Worm (Caenorhabditis elegans): Measurements from ENCODE around the gene T28D9.11.

Gene T28D9.11

ce11 chrII:6496496-6496895 lies 4.7 kb upstream of the T28D9.11 start:
- TF ChIP-seq tlp-1 (tag; optimal IDR thresholded peaks at IDR 0.05) (no peak), unc-86 (tag; optimal IDR thresholded peaks at IDR 0.05) (no peak), nhr-12 (tag; optimal IDR thresholded peaks at IDR 0.05) (no peak), rnt-1 (tag; optimal IDR thresholded peaks at IDR 0.05) (no peak), ceh-82 (tag; optimal IDR thresholded peaks at IDR 0.05) (no peak), skn-1 (tag; optimal IDR thresholded peaks at IDR 0.05) (no peak), tbx-2 (tag; optimal IDR thresholded peaks at IDR 0.05) (no peak), hlh-4 (tag; optimal IDR thresholded peaks at IDR 0.05) (no peak), egl-13 (tag; optimal IDR thresholded peaks at IDR 0.05) (no peak), elt-3 (tag; optimal IDR thresholded peaks at IDR 0.05) (no peak), nhr-20 (tag; optimal IDR thresholded peaks at IDR 0.05) (no peak), xbp-1 (tag; optimal IDR thresholded peaks at IDR 0.05) (no peak)

ce11 chrII:6493709-6494326 lies 2.0 kb upstream of the T28D9.11 start:
- TF ChIP-seq ztf-4 (tag; optimal IDR thresholded peaks at IDR 0.05) (peak; percentile 14), mdl-1 (tag; optimal IDR thresholded peaks at IDR 0.05) (no peak), xbp-1 (tag; optimal IDR thresholded peaks at IDR 0.05) (no peak), ets-5 (GFP tag; IDR thresholded peaks at IDR 0.05) (no peak), mef-2 (tag; optimal IDR thresholded peaks at IDR 0.05) (no peak), dpl-1 (GFP tag; optimal IDR thresholded peaks at IDR 0.05) (no peak), elt-3 (tag; optimal IDR thresholded peaks at IDR 0.05) (no peak), alr-1 (tag; optimal IDR thresholded peaks at IDR 0.05; ENCODE audit: borderline replicate concordance) (no peak), blmp-1 (tag; optimal IDR thresholded peaks at IDR 0.05) (peak; percentile 2)

ce11 chrII:6493139-6493538 lies 1.3 kb upstream of the T28D9.11 start:
- TF ChIP-seq unc-30 (tag; optimal IDR thresholded peaks at IDR 0.05): no peak
- TF ChIP-seq lin-15B (tag; optimal IDR thresholded peaks at IDR 0.05): no peak
- TF ChIP-seq lin-35 (GFP tag; optimal IDR thresholded peaks at IDR 0.05): no peak
- TF ChIP-seq nhr-77 (tag; optimal IDR thresholded peaks at IDR 0.05): no peak
- TF ChIP-seq fos-1 (tag; optimal IDR thresholded peaks at IDR 0.05): no peak
- no peak for TF ChIP-seq ztf-4 (tag; optimal IDR thresholded peaks at IDR 0.05)
- no peak for TF ChIP-seq zag-1 (tag; optimal IDR thresholded peaks at IDR 0.05)
- no peak for TF ChIP-seq pax-3 (tag; optimal IDR thresholded peaks at IDR 0.05)
- TF ChIP-seq ceh-90 (tag; optimal IDR thresholded peaks at IDR 0.05): no peak
- TF ChIP-seq ces-1 (GFP tag; optimal IDR thresholded peaks at IDR 0.05): no peak
- no peak for TF ChIP-seq dpl-1 (GFP tag; optimal IDR thresholded peaks at IDR 0.05)
- no peak for TF ChIP-seq mep-1 (tag; optimal IDR thresholded peaks at IDR 0.05)
- no peak for TF ChIP-seq fkh-4 (tag; optimal IDR thresholded peaks at IDR 0.05; ENCODE audit: borderline replicate concordance)
- TF ChIP-seq dsc-1 (tag; optimal IDR thresholded peaks at IDR 0.05): no peak
- no peak for TF ChIP-seq tbx-2 (tag; optimal IDR thresholded peaks at IDR 0.05)
- no peak for TF ChIP-seq aha-1 (tag; optimal IDR thresholded peaks at IDR 0.05)

- TF ChIP-seq nhr-76 (tag; optimal IDR thresholded peaks at IDR 0.05) (no peak), ztf-11 (tag; optimal IDR thresholded peaks at IDR 0.05) (no peak), dsc-1 (tag; optimal IDR thresholded peaks at IDR 0.05) (no peak), elt-3 (tag; optimal IDR thresholded peaks at IDR 0.05) (no peak), sox-4 (tag; optimal IDR thresholded peaks at IDR 0.05) (no peak)
These were observed 606 bp downstream of the T28D9.11 start for ce11 chrII:6491187-6491586.

ce11 chrII:6489711-6490184 lies 2.0 kb downstream of the T28D9.11 start, which contains the start of the genes snr-3 and rsp-5:
Gene snr-3, minus strand, starts transcription at chrII:6489761.
Gene rsp-5, plus strand, starts transcription at chrII:6490165.
- TF ChIP-seq elt-3 (tag; optimal IDR thresholded peaks at IDR 0.05): peak in 2 of 6 experiments; percentile 43 to 61
- peak; percentile 74 for TF ChIP-seq nhr-19 (GFP tag; conservative IDR thresholded peaks at IDR 0.05)
- TF ChIP-seq nhr-12 (tag; optimal IDR thresholded peaks at IDR 0.05): no peak
- no peak for TF ChIP-seq fkh-4 (tag; optimal IDR thresholded peaks at IDR 0.05; ENCODE audit: borderline replicate concordance)
- peak in 1 of 2 experiments; percentile 32 for TF ChIP-seq ztf-11 (tag; optimal IDR thresholded peaks at IDR 0.05)
- TF ChIP-seq unc-86 (tag; optimal IDR thresholded peaks at IDR 0.05): peak; percentile 15
- TF ChIP-seq sup-37 (GFP tag; optimal IDR thresholded peaks at IDR 0.05): no peak
- peak; percentile 63 for TF ChIP-seq nhr-20 (tag; optimal IDR thresholded peaks at IDR 0.05)
- TF ChIP-seq unc-30 (tag; optimal IDR thresholded peaks at IDR 0.05): no peak
- TF ChIP-seq mdl-1 (tag; optimal IDR thresholded peaks at IDR 0.05): peak in 1 of 2 experiments; percentile 41
- peak; percentile 57 for TF ChIP-seq snpc-4 (tag; optimal IDR thresholded peaks at IDR 0.05)
- TF ChIP-seq dsc-1 (tag; optimal IDR thresholded peaks at IDR 0.05): peak; percentile 60
- TF ChIP-seq lin-13 (GFP tag; optimal IDR thresholded peaks at IDR 0.05): peak; percentile 67
- no peak for TF ChIP-seq unc-130 (tag; optimal IDR thresholded peaks at IDR 0.05)
- peak; percentile 82 to 85 for TF ChIP-seq efl-1 (optimal IDR thresholded peaks at IDR 0.05)
- TF ChIP-seq efl-1 (GFP tag; optimal IDR thresholded peaks at IDR 0.05 in 1 of 2): peak; percentile 79 to 97
- TF ChIP-seq ceh-82 (tag; optimal IDR thresholded peaks at IDR 0.05): peak; percentile 38 to 68 (median 63)
- peak; percentile 51 for TF ChIP-seq isw-1 (GFP tag; IDR thresholded peaks at IDR 0.05)
- peak; percentile 70 for TF ChIP-seq snu-23 (GFP tag; optimal IDR thresholded peaks at IDR 0.05)
- TF ChIP-seq nhr-77 (tag; optimal IDR thresholded peaks at IDR 0.05): peak; percentile 68

Data from whole organism, L1 larva.